Fruit fly (Drosophila melanogaster) whole organism, prepupa: Measurements from ENCODE around the gene CG9107.
A peak's percentile ranks its signal among the peaks of the same experiment; 100 is the strongest.

Source experiments
- Blimp-1 ChIP-seq: fragments of 200-800 bp; sonication (Bioruptor generic); optimal IDR thresholded peaks from 3 replicates; lab custom pipeline; 2017; ENCODE audit warnings: missing biosample characterization, missing genetic modification characterization, mild to moderate bottlenecking, moderate library complexity, missing genetic modification reagents
- CG10631 ChIP-seq: fragments of 200-800 bp; sonication (Bioruptor generic); optimal IDR thresholded peaks from 2 replicates; lab custom pipeline; 2016; ENCODE audit warnings: missing biosample characterization, missing genetic modification characterization
- CG11294 ChIP-seq: fragments of 200-800 bp; sonication (Bioruptor generic); IDR thresholded peaks from 2 replicates; pipeline ENCODE4 v1.3.6; 2022; ENCODE audit warnings: missing biosample characterization, missing genetic modification characterization
- CG11762 ChIP-seq: fragments of 200-800 bp; sonication (Bioruptor generic); optimal IDR thresholded peaks from 3 replicates; lab custom pipeline; 2016; ENCODE audit warnings: missing biosample characterization, missing genetic modification characterization; ENCODE audit not compliant: insufficient read depth
- CG11902 ChIP-seq: fragments of 200-800 bp; sonication (Bioruptor generic); optimal IDR thresholded peaks from 3 replicates; lab custom pipeline; 2016; ENCODE audit warnings: missing biosample characterization, missing genetic modification characterization
- CG15336 ChIP-seq: fragments of 200-800 bp; sonication (Bioruptor generic); IDR thresholded peaks from 2 replicates; pipeline ENCODE4 v1.3.6; 2022; ENCODE audit warnings: missing biosample characterization, missing genetic modification characterization
- CG1621 ChIP-seq: fragments of 200-800 bp; sonication (Bioruptor generic); optimal IDR thresholded peaks from 3 replicates; lab custom pipeline; 2018; ENCODE audit warnings: missing biosample characterization, mild to moderate bottlenecking, missing genetic modification characterization
- CG3032 ChIP-seq: fragments of 200-800 bp; optimal IDR thresholded peaks from 2 replicates; lab custom pipeline; 2019; ENCODE audit warnings: missing biosample characterization, mild to moderate bottlenecking, missing genetic modification characterization, moderate library complexity
- CG32006 ChIP-seq: fragments of 200-800 bp; sonication (Bioruptor generic); optimal IDR thresholded peaks from 3 replicates; lab custom pipeline; 2017; ENCODE audit warnings: missing biosample characterization, mild to moderate bottlenecking, missing genetic modification characterization
- CG3919 ChIP-seq: fragments of 200-800 bp; sonication (Bioruptor generic); optimal IDR thresholded peaks from 3 replicates; lab custom pipeline; 2016; ENCODE audit warnings: missing biosample characterization, missing genetic modification characterization
- CG6163 ChIP-seq: fragments of 200-800 bp; sonication (Bioruptor generic); IDR thresholded peaks from 3 replicates; pipeline ENCODE4 v1.3.6; 2022; ENCODE audit warnings: missing biosample characterization, missing genetic modification characterization
- CG6276 ChIP-seq: fragments of 200-800 bp; sonication (Bioruptor generic); optimal IDR thresholded peaks from 2 replicates; lab custom pipeline; 2017; ENCODE audit warnings: missing biosample characterization, mild to moderate bottlenecking, missing genetic modification characterization
- CG6792 ChIP-seq: fragments of 200-800 bp; sonication (Bioruptor generic); optimal IDR thresholded peaks from 3 replicates; lab custom pipeline; 2016; ENCODE audit warnings: missing biosample characterization, missing genetic modification characterization
- CG6808 ChIP-seq: fragments of 200-800 bp; sonication (Bioruptor generic); optimal IDR thresholded peaks from 3 replicates; lab custom pipeline; 2017; ENCODE audit warnings: missing biosample characterization, missing genetic modification characterization, mild to moderate bottlenecking, moderate library complexity, missing genetic modification reagents
- CG6854 ChIP-seq: fragments of 200-800 bp; sonication (Bioruptor generic); optimal IDR thresholded peaks from 2 replicates; lab custom pipeline; 2017; ENCODE audit warnings: missing biosample characterization, mild to moderate bottlenecking, missing genetic modification characterization
- CG8319 ChIP-seq: fragments of 200-800 bp; sonication (Bioruptor generic); optimal IDR thresholded peaks from 3 replicates; lab custom pipeline; 2016; ENCODE audit warnings: missing biosample characterization, missing genetic modification characterization
- Eip75B ChIP-seq: fragments of 200-800 bp; sonication (Bioruptor generic); optimal IDR thresholded peaks from 3 replicates; lab custom pipeline; 2016; ENCODE audit warnings: missing biosample characterization, missing genetic modification characterization
- Eip93F ChIP-seq: fragments of 200-800 bp; sonication (Bioruptor generic); optimal IDR thresholded peaks from 2 replicates; lab custom pipeline; 2016; ENCODE audit warnings: missing biosample characterization, mild to moderate bottlenecking, missing genetic modification characterization
- Ets96B ChIP-seq: fragments of 200-800 bp; optimal IDR thresholded peaks from 2 replicates; lab custom pipeline; 2019; ENCODE audit warnings: missing biosample characterization, mild to moderate bottlenecking, missing genetic modification characterization, moderate library complexity
- Hr38 ChIP-seq: sonication (Bioruptor generic); optimal IDR thresholded peaks from 2 replicates; lab custom pipeline; 2016; ENCODE audit warnings: missing biosample characterization, missing genetic modification characterization
- Hr4 ChIP-seq: fragments of 200-800 bp; sonication (Bioruptor generic); optimal IDR thresholded peaks from 3 replicates; lab custom pipeline; 2016; ENCODE audit warnings: missing biosample characterization, missing genetic modification characterization
- Sox14 ChIP-seq: fragments of 200-800 bp; sonication (Bioruptor generic); optimal IDR thresholded peaks from 3 replicates; lab custom pipeline; 2016; ENCODE audit warnings: missing biosample characterization, missing genetic modification characterization
- Sox15 ChIP-seq: fragments of 200-800 bp; sonication (Bioruptor generic); optimal IDR thresholded peaks from 3 replicates; lab custom pipeline; 2016; ENCODE audit warnings: missing biosample characterization, missing genetic modification characterization
- acj6 ChIP-seq: fragments of 200-800 bp; sonication (Bioruptor generic); optimal IDR thresholded peaks from 3 replicates; lab custom pipeline; 2016; ENCODE audit warnings: missing biosample characterization, missing genetic modification characterization
- eg ChIP-seq: fragments of 200-800 bp; sonication (Bioruptor generic); IDR thresholded peaks from 3 replicates; pipeline ENCODE4 v1.3.6; 2022; ENCODE audit warnings: missing biosample characterization, missing genetic modification characterization
- esn ChIP-seq: fragments of 200-800 bp; sonication (Bioruptor generic); optimal IDR thresholded peaks from 2 replicates; lab custom pipeline; 2016; ENCODE audit warnings: missing biosample characterization, mild to moderate bottlenecking, missing genetic modification characterization, moderate library complexity
- fd59A ChIP-seq: fragments of 200-800 bp; sonication (Bioruptor generic); optimal IDR thresholded peaks from 2 replicates; lab custom pipeline; 2017; ENCODE audit warnings: missing biosample characterization, mild to moderate bottlenecking, missing genetic modification characterization, missing genetic modification reagents
- fkh ChIP-seq: fragments of 200-800 bp; sonication (Bioruptor generic); optimal IDR thresholded peaks from 3 replicates; lab custom pipeline; 2017; ENCODE audit warnings: missing biosample characterization, mild to moderate bottlenecking, missing genetic modification characterization, moderate library complexity
- net ChIP-seq: fragments of 200-800 bp; sonication (Bioruptor generic); optimal IDR thresholded peaks from 3 replicates; lab custom pipeline; 2016; ENCODE audit warnings: missing biosample characterization, missing genetic modification characterization
- pdm3 ChIP-seq: fragments of 200-800 bp; sonication (Bioruptor generic); optimal IDR thresholded peaks from 3 replicates; lab custom pipeline; 2016; ENCODE audit warnings: missing biosample characterization, missing genetic modification characterization
- salr ChIP-seq, 2 experiments: fragments of 200-800 bp; sonication (Bioruptor generic); optimal IDR thresholded peaks; 3 replicates each; lab custom pipeline; 2016 to 2018; ENCODE audit warnings: missing biosample characterization in 2 of 2, missing genetic modification characterization in 2 of 2, mild to moderate bottlenecking in 1 of 2
- ss ChIP-seq, 2 experiments: fragments of 200-800 bp; sonication (Bioruptor generic); optimal IDR thresholded peaks; 2 replicates in 1 of 2; 3 replicates in 1 of 2; lab custom pipeline; 2017 to 2018; ENCODE audit warnings: mild to moderate bottlenecking in 2 of 2, missing biosample characterization in 2 of 2, missing genetic modification characterization in 2 of 2, moderate library complexity in 1 of 2
- svp ChIP-seq: fragments of 200-800 bp; sonication (Bioruptor generic); peaks from one replicate; lab custom pipeline; 2016; ENCODE audit warnings: missing biosample characterization, missing genetic modification characterization
- vri ChIP-seq: fragments of 200-800 bp; sonication (Bioruptor generic); optimal IDR thresholded peaks from 3 replicates; lab custom pipeline; 2016; ENCODE audit warnings: missing biosample characterization, mild to moderate bottlenecking, missing genetic modification characterization

CG9107 gene

DNA sequence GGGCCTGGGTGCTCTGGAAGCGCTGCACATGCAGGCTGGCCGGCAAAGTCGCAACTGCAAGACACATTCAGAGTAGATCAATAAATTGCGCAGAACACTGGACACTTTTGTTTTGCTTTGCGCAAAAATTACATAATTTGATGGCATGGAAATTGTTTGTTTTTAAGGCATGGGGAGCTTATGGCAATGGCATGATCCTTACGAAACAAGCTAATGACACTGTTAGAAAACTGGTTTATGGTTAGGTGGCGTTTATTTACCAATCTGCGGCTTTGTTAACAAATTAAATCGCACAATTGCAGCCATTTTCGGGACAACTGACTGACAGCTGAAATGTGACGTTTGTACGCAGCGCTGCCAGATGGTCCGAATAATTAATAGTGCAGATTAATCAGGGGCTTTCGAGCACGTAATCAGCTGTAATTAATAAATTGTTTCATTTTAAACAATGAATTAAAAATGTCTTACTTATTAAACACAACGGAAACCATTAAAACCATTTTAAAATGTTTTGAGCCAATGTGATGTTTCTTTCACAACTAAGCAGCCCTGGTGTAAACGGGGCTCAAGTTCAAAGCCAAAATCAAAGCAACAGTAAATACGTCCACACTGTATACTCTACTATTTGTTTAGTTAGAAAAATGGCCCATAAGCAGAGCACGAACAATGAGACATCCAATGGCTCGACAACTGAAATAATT lies 38.2 kb upstream of the CG9107 start, which contains the start of the genes ND-51 and CG13994 (continued):
- TF ChIP-seq CG3032 (tag; lab: Kevin White, UChicago) = peak; percentile 75
- TF ChIP-seq Sox15 (GFP tag; lab: Kevin White, UChicago) = peak; percentile 64
- peak in 1 of 2 experiments; percentile 53 for TF ChIP-seq salr (GFP tag; optimal IDR thresholded peaks at IDR 0.05; lab: Kevin White, UChicago)
- TF ChIP-seq CG6854 (GFP tag; lab: Kevin White, UChicago) = no peak
- peak; percentile 75 for TF ChIP-seq Eip75B (GFP tag; lab: Kevin White, UChicago)
- peak; percentile 67 for TF ChIP-seq CG10631
- no peak for TF ChIP-seq CG6276
- TF ChIP-seq CG15336 (GFP tag; lab: Robert Waterston, UW) = peak; percentile 55
- peak; percentile 78 for TF ChIP-seq acj6
- peak; percentile 98 for TF ChIP-seq fkh
- TF ChIP-seq eg (GFP tag; lab: Robert Waterston, UW) = peak; percentile 79
- peak; percentile 80 for TF ChIP-seq pdm3 (GFP tag; lab: Kevin White, UChicago)
- peak; percentile 79 for TF ChIP-seq CG3919 (GFP tag; lab: Kevin White, UChicago)
- TF ChIP-seq Blimp-1 (GFP tag; lab: Kevin White, UChicago) = no peak
- peak; percentile 76 for TF ChIP-seq vri
- peak; percentile 43 for TF ChIP-seq CG8319 (GFP tag; lab: Kevin White, UChicago)
- peak; percentile 33 for TF ChIP-seq fd59A (GFP tag; lab: Kevin White, UChicago)
- peak; percentile 78 for TF ChIP-seq CG6163 (GFP tag; lab: Robert Waterston, UW)
- TF ChIP-seq CG11762 = peak; percentile 35
- peak; percentile 95 for TF ChIP-seq svp (GFP tag; lab: Kevin White, UChicago)
- peak; percentile 59 for TF ChIP-seq CG6792 (GFP tag; lab: Kevin White, UChicago)
- no peak for TF ChIP-seq net (GFP tag; lab: Kevin White, UChicago)
- peak; percentile 65 for TF ChIP-seq Ets96B (tag; lab: Kevin White, UChicago)
- peak; percentile 30; the same call in 1 of the 2 replicates for TF ChIP-seq CG11294 (GFP tag; lab: Robert Waterston, UW)
- no peak for TF ChIP-seq ss (GFP tag; optimal IDR thresholded peaks at IDR 0.05; lab: Kevin White, UChicago)
- TF ChIP-seq Hr4 (GFP tag; lab: Kevin White, UChicago) = peak; percentile 86
- peak; percentile 74 for TF ChIP-seq CG32006 (GFP tag; lab: Kevin White, UChicago)
- peak; percentile 73 for TF ChIP-seq esn
- TF ChIP-seq Eip93F (GFP tag; lab: Kevin White, UChicago) = no peak

DNA sequence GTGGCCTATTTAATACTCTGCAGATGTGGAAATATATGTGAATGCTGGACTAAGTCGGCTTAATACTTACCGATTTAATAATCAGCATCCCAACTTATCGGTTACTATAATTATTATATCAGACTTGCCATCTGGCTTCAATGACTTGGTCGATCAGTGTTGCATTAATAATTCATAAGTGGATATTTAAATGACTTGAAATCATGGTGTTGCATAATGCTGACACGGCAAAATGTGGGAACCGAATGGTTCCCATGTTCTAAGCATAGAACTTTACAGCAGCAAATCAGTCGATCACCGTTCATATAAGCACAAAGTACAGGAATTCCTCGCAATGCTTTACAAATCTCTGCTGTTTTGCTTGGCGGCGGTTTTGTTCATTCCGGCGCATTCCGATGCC lies 35.9 kb upstream of the CG9107 start, which contains the start of gene CG34180:
CG34180 (plus strand) TSS at position 301 of the 400 bp plus-strand sequence.
- TF ChIP-seq Ets96B (tag; lab: Kevin White, UChicago) (no peak), svp (GFP tag; lab: Kevin White, UChicago) (no peak), fkh (no peak), Sox14 (GFP tag; lab: Kevin White, UChicago) (no peak), CG6792 (GFP tag; lab: Kevin White, UChicago) (no peak)

dm6 chr2L:6053874-6054469 lies 29.6 kb upstream of the CG9107 start, which contains the start of gene CG13995:
TSS of gene CG13995 (plus strand) at chr2L:6054302.
- no peak for TF ChIP-seq CG6808 (GFP tag; lab: Kevin White, UChicago)
- 0 out of 2 replicates have a peak, but pooled peaks have one; percentile 20 for TF ChIP-seq CG15336 (GFP tag; lab: Robert Waterston, UW)
- peak; percentile 53 for TF ChIP-seq CG1621 (tag; lab: Kevin White, UChicago)
- TF ChIP-seq CG11902 (GFP tag; lab: Kevin White, UChicago) = no peak
- peak; percentile 8 to 19 for TF ChIP-seq ss (GFP tag; optimal IDR thresholded peaks at IDR 0.05; lab: Kevin White, UChicago)
- no peak for TF ChIP-seq Hr38 (GFP tag; lab: Kevin White, UChicago)
